Worm (Caenorhabditis elegans) whole organism, mixed stage, embryonic: ENCODE data around the gene cisd-3.2.

Source experiments
- M03D4.4 ChIP-seq: sonication (generic microtip); optimal IDR thresholded peaks from 2 replicates; lab custom pipeline; 2017; ENCODE audit warnings: mild to moderate bottlenecking, missing genetic modification characterization, missing compliant biosample characterization
- ceh-39 ChIP-seq: fragments of 150-350 bp; optimal IDR thresholded peaks from 2 replicates; lab custom pipeline; 2014; ENCODE audit warnings: missing biosample characterization, missing genetic modification characterization
- ceh-43 ChIP-seq: fragments of 200-800 bp; sonication (Bioruptor generic); optimal IDR thresholded peaks from 2 replicates; lab custom pipeline; 2018; ENCODE audit warnings: mild to moderate bottlenecking, missing genetic modification characterization, moderate library complexity, missing compliant biosample characterization
- ceh-83 ChIP-seq: fragments of 200-800 bp; sonication (Bioruptor generic); optimal IDR thresholded peaks from 2 replicates; lab custom pipeline; 2018; ENCODE audit warnings: mild to moderate bottlenecking, missing genetic modification characterization, missing compliant biosample characterization
- ces-1 ChIP-seq: fragments of 150-350 bp; optimal IDR thresholded peaks from 2 replicates; lab custom pipeline; 2014; ENCODE audit warnings: missing biosample characterization, missing genetic modification reagents, missing genetic modification characterization
- cnd-1 ChIP-seq: fragments of 200-800 bp; sonication (Bioruptor generic); optimal IDR thresholded peaks from 2 replicates; lab custom pipeline; 2018; ENCODE audit warnings: mild to moderate bottlenecking, missing genetic modification characterization, missing compliant biosample characterization
- drap-1 ChIP-seq: fragments of 200-800 bp; sonication (Bioruptor generic); optimal IDR thresholded peaks from 3 replicates; lab custom pipeline; 2018; ENCODE audit warnings: mild to moderate bottlenecking, missing genetic modification characterization, missing compliant biosample characterization
- elt-1 ChIP-seq: sonication (generic microtip); optimal IDR thresholded peaks from 2 replicates; lab custom pipeline; 2017; ENCODE audit warnings: missing genetic modification characterization, mild to moderate bottlenecking, missing compliant biosample characterization, antibody characterized with exemption, moderate library complexity, borderline replicate concordance; ENCODE audit not compliant: insufficient read depth
- elt-3 ChIP-seq: fragments of 150-350 bp; optimal IDR thresholded peaks from 2 replicates; lab custom pipeline; 2014; ENCODE audit warnings: missing biosample characterization, missing genetic modification characterization
- flh-1 ChIP-seq: fragments of 200-800 bp; sonication (Bioruptor generic); optimal IDR thresholded peaks from 2 replicates; lab custom pipeline; 2018; ENCODE audit warnings: mild to moderate bottlenecking, missing genetic modification characterization, moderate library complexity, missing compliant biosample characterization
- ham-2 ChIP-seq: fragments of 200-800 bp; sonication (Bioruptor generic); optimal IDR thresholded peaks from 2 replicates; lab custom pipeline; 2018; ENCODE audit warnings: mild to moderate bottlenecking, missing genetic modification characterization, missing compliant biosample characterization
- hlh-1 ChIP-seq: fragments of 150-350 bp; optimal IDR thresholded peaks from 2 replicates; lab custom pipeline; 2014; ENCODE audit warnings: missing biosample characterization, missing genetic modification reagents, missing genetic modification characterization
- lin-13 ChIP-seq: fragments of 150-350 bp; optimal IDR thresholded peaks from 2 replicates; lab custom pipeline; 2014; ENCODE audit warnings: missing biosample characterization, missing genetic modification characterization
- lin-32 ChIP-seq: fragments of 200-800 bp; sonication (Bioruptor generic); optimal IDR thresholded peaks from 2 replicates; lab custom pipeline; 2018; ENCODE audit warnings: mild to moderate bottlenecking, missing genetic modification characterization, missing compliant biosample characterization
- lsy-2 ChIP-seq: fragments of 150-350 bp; optimal IDR thresholded peaks from 2 replicates; lab custom pipeline; 2014; ENCODE audit warnings: missing biosample characterization, missing genetic modification characterization
- mab-5 ChIP-seq: fragments of 150-350 bp; optimal IDR thresholded peaks from 2 replicates; lab custom pipeline; 2014; ENCODE audit warnings: missing biosample characterization, missing genetic modification characterization
- mep-1 ChIP-seq: fragments of 150-350 bp; optimal IDR thresholded peaks from 2 replicates; lab custom pipeline; 2017; ENCODE audit warnings: missing biosample characterization, missing genetic modification reagents, missing genetic modification characterization, inconsistent platforms
- mls-2 ChIP-seq: sonication (generic microtip); optimal IDR thresholded peaks from 2 replicates; lab custom pipeline; 2016; ENCODE audit warnings: mild to moderate bottlenecking, missing genetic modification characterization, moderate library complexity, missing compliant biosample characterization
- nhr-2 ChIP-seq: fragments of 150-350 bp; optimal IDR thresholded peaks from 2 replicates; lab custom pipeline; 2014; ENCODE audit warnings: missing biosample characterization, missing genetic modification characterization
- nhr-237 ChIP-seq: fragments of 150-350 bp; optimal IDR thresholded peaks from 2 replicates; lab custom pipeline; 2014; ENCODE audit warnings: missing biosample characterization, missing genetic modification characterization
- nhr-28 ChIP-seq: fragments of 150-350 bp; optimal IDR thresholded peaks from 2 replicates; lab custom pipeline; 2014; ENCODE audit warnings: missing biosample characterization, missing genetic modification characterization
- nhr-76 ChIP-seq: sonication (generic microtip); optimal IDR thresholded peaks from 2 replicates; lab custom pipeline; 2017; ENCODE audit warnings: missing biosample characterization, missing genetic modification characterization
- sem-2 ChIP-seq: fragments of 200-800 bp; sonication (Bioruptor generic); optimal IDR thresholded peaks from 2 replicates; lab custom pipeline; 2018; ENCODE audit warnings: mild to moderate bottlenecking, missing genetic modification characterization, missing compliant biosample characterization
- snpc-4 ChIP-seq: fragments of 150-350 bp; optimal IDR thresholded peaks from 2 replicates; lab custom pipeline; 2014; ENCODE audit warnings: missing biosample characterization, missing genetic modification characterization
- sptf-1 ChIP-seq: sonication (generic microtip); optimal IDR thresholded peaks from 2 replicates; lab custom pipeline; 2017; ENCODE audit warnings: mild to moderate bottlenecking, missing genetic modification characterization, moderate library complexity, missing compliant biosample characterization
- tbx-8 ChIP-seq: fragments of 200-800 bp; sonication (Bioruptor generic); optimal IDR thresholded peaks from 2 replicates; lab custom pipeline; 2018; ENCODE audit warnings: mild to moderate bottlenecking, missing genetic modification characterization, moderate library complexity, missing compliant biosample characterization
- unc-120 ChIP-seq: sonication (generic microtip); optimal IDR thresholded peaks from 2 replicates; lab custom pipeline; 2017; ENCODE audit warnings: missing genetic modification characterization, missing compliant biosample characterization; ENCODE audit not compliant: poor library complexity, severe bottlenecking
- unc-39 ChIP-seq: fragments of 150-350 bp; optimal IDR thresholded peaks from 2 replicates; lab custom pipeline; 2014; ENCODE audit warnings: missing biosample characterization, missing genetic modification characterization
- unc-62 ChIP-seq: fragments of 150-350 bp; optimal IDR thresholded peaks from 2 replicates; lab custom pipeline; 2014; ENCODE audit warnings: missing biosample characterization, missing genetic modification reagents, missing genetic modification characterization
- zip-8 ChIP-seq: fragments of 150-350 bp; optimal IDR thresholded peaks from 2 replicates; lab custom pipeline; 2014; ENCODE audit warnings: missing biosample characterization, missing genetic modification characterization

cisd-3.2 gene

ce11 chrIII:1517893-1518292 is 22.4 kb upstream of the cisd-3.2 start, which contains the start of gene tmem-120:
Gene tmem-120 (minus strand): TSS chrIII:1517993.
- TF ChIP-seq nhr-76 (no peak), lin-13 (tag; lab: Kevin White, UChicago) (no peak)

ce11 chrIII:1519906-1520305 is 20.4 kb upstream of the cisd-3.2 start:
- TF ChIP-seq hlh-1 (tag; lab: Kevin White, UChicago) (no peak), ceh-43 (GFP tag; lab: Kevin White, UChicago) (no peak), sptf-1 (no peak), lin-13 (tag; lab: Kevin White, UChicago) (peak; percentile 12), nhr-237 (tag; lab: Kevin White, UChicago) (no peak), unc-39 (tag; lab: Kevin White, UChicago) (no peak), ces-1 (GFP tag; lab: Kevin White, UChicago) (no peak), tbx-8 (GFP tag; lab: Kevin White, UChicago) (no peak), lsy-2 (tag; lab: Kevin White, UChicago) (peak; percentile 66), nhr-2 (tag; lab: Kevin White, UChicago) (no peak)
- TF ChIP-seq, all 35 proteins: peak for 2

ce11 chrIII:1528423-1528822 is 11.9 kb upstream of the cisd-3.2 start:
- TF ChIP-seq nhr-28 (tag; lab: Kevin White, UChicago) = no peak
- peak; percentile 6 for TF ChIP-seq lsy-2 (tag; lab: Kevin White, UChicago)
- TF ChIP-seq unc-120 (tag; lab: Kevin White, UChicago) = no peak

- TF ChIP-seq unc-120 (tag; lab: Kevin White, UChicago) = peak; percentile 19
- TF ChIP-seq flh-1 (GFP tag; lab: Kevin White, UChicago) = no peak
- TF ChIP-seq hlh-1 (tag; lab: Kevin White, UChicago) = no peak
- TF ChIP-seq lsy-2 (tag; lab: Kevin White, UChicago) = peak; percentile 45
- peak; percentile 24 for TF ChIP-seq ces-1 (GFP tag; lab: Kevin White, UChicago)
- TF ChIP-seq lin-13 (tag; lab: Kevin White, UChicago) = peak; percentile 25
- TF ChIP-seq mep-1 (tag; lab: Kevin White, UChicago) = peak; percentile 46
- TF ChIP-seq, all 35 proteins: peak for 5
These were observed 7.4 kb upstream of the cisd-3.2 start, which contains the start of gene snf-6 for ce11 chrIII:1532777-1533473. Gene snf-6 (minus strand): TSS chrIII:1532827.

ce11 chrIII:1533615-1534014 is 6.7 kb upstream of the cisd-3.2 start, which contains the start of gene mtg-1:
Gene mtg-1 (plus strand): TSS chrIII:1533774.
- peak; percentile 7 for TF ChIP-seq lsy-2 (tag; lab: Kevin White, UChicago)
- no peak for TF ChIP-seq unc-62 (GFP tag; lab: Kevin White, UChicago)

ce11 chrIII:1534431-1534830 is 5.9 kb upstream of the cisd-3.2 start:
- TF ChIP-seq nhr-2 (tag; lab: Kevin White, UChicago) (no peak), sem-2 (GFP tag; lab: Kevin White, UChicago) (no peak), lin-13 (tag; lab: Kevin White, UChicago) (no peak), unc-62 (GFP tag; lab: Kevin White, UChicago) (no peak)

ce11 chrIII:1539366-1539765 is 927 bp upstream of the cisd-3.2 start:
- TF ChIP-seq flh-1 (GFP tag; lab: Kevin White, UChicago) (no peak), mab-5 (tag; lab: Kevin White, UChicago) (no peak), zip-8 (tag; lab: Kevin White, UChicago) (peak; percentile 74), lin-32 (no peak), ces-1 (GFP tag; lab: Kevin White, UChicago) (no peak)
- TF ChIP-seq, all 35 proteins: peak for 1

ce11 chrIII:1543406-1544011 is 3.2 kb downstream of the cisd-3.2 start:
- no peak for TF ChIP-seq M03D4.4 (tag; lab: Kevin White, UChicago)
- TF ChIP-seq sem-2 (GFP tag; lab: Kevin White, UChicago) = no peak
- no peak for TF ChIP-seq ham-2 (GFP tag; lab: Kevin White, UChicago)
- TF ChIP-seq zip-8 (tag; lab: Kevin White, UChicago) = no peak
- TF ChIP-seq drap-1 = no peak
- no peak for TF ChIP-seq elt-1
- no peak for TF ChIP-seq ceh-83 (GFP tag; lab: Kevin White, UChicago)
- TF ChIP-seq nhr-28 (tag; lab: Kevin White, UChicago) = no peak
- no peak for TF ChIP-seq lsy-2 (tag; lab: Kevin White, UChicago)
- TF ChIP-seq unc-120 (tag; lab: Kevin White, UChicago) = no peak
- no peak for TF ChIP-seq unc-62 (GFP tag; lab: Kevin White, UChicago)
- no peak for TF ChIP-seq ces-1 (GFP tag; lab: Kevin White, UChicago)
- TF ChIP-seq sptf-1 = no peak
- TF ChIP-seq cnd-1 (tag; lab: Kevin White, UChicago) = no peak
- no peak for TF ChIP-seq elt-3 (tag; lab: Kevin White, UChicago)
- no peak for TF ChIP-seq ceh-39 (tag; lab: Kevin White, UChicago)
- TF ChIP-seq hlh-1 (tag; lab: Kevin White, UChicago) = no peak
- no peak for TF ChIP-seq snpc-4
- TF ChIP-seq mls-2 (tag; lab: Kevin White, UChicago) = no peak
- no peak for TF ChIP-seq nhr-76
